Worm (Caenorhabditis elegans): ENCODE data around the gene srg-9.

Gene srg-9

ce11 chrIII:6245728-6246127 lies 10.8 kb downstream of the srg-9 start, which contains the start of gene bcas-2:
Gene bcas-2 (minus strand): TSS chrIII:6245828.
- TF ChIP-seq zfp-2 (tag; optimal IDR thresholded peaks at IDR 0.05): no peak
- TF ChIP-seq set-16 (GFP tag; IDR thresholded peaks at IDR 0.05): no peak
- TF ChIP-seq unc-39 (tag; optimal IDR thresholded peaks at IDR 0.05): no peak
- no peak for TF ChIP-seq ama-1 (optimal IDR thresholded peaks at IDR 0.05)
- TF ChIP-seq duxl-1 (tag; optimal IDR thresholded peaks at IDR 0.05; ENCODE audit: poor library complexity): no peak
- TF ChIP-seq ceh-62 (tag; optimal IDR thresholded peaks at IDR 0.05): no peak
- no peak for TF ChIP-seq F44E2.7 (GFP tag; IDR thresholded peaks at IDR 0.05)
- no peak for TF ChIP-seq aha-1 (tag)
- TF ChIP-seq mdl-1 (tag; optimal IDR thresholded peaks at IDR 0.05): no peak
- no peak for TF ChIP-seq nhr-6 (tag; optimal IDR thresholded peaks at IDR 0.05)

ce11 chrIII:6240528-6240927 lies 16.0 kb downstream of the srg-9 start, which contains the start of gene T12A2.3:
Gene T12A2.3 (plus strand): TSS chrIII:6240828.
- TF ChIP-seq spr-3 (GFP tag; optimal IDR thresholded peaks at IDR 0.05) (no peak), duxl-1 (tag; optimal IDR thresholded peaks at IDR 0.05; ENCODE audit: poor library complexity) (no peak), hlh-11 (tag; optimal IDR thresholded peaks at IDR 0.05) (no peak), nhr-41 (GFP tag; IDR thresholded peaks at IDR 0.05) (no peak), saeg-2 (GFP tag; IDR thresholded peaks at IDR 0.05) (no peak), mxl-3 (GFP tag; optimal IDR thresholded peaks at IDR 0.05) (no peak), dmd-6 (GFP tag; IDR thresholded peaks at IDR 0.05) (no peak), ZK546.5 (tag; optimal IDR thresholded peaks at IDR 0.05) (no peak), ZK337.2 (GFP tag; IDR thresholded peaks at IDR 0.05) (no peak), ceh-44 (GFP tag; IDR thresholded peaks at IDR 0.05) (no peak), F26F4.8 (GFP tag; conservative IDR thresholded peaks at IDR 0.05) (no peak), T20F7.1 (GFP tag; optimal IDR thresholded peaks at IDR 0.05) (no peak), nhr-28 (tag; optimal IDR thresholded peaks at IDR 0.05) (no peak), ztf-7 (tag; optimal IDR thresholded peaks at IDR 0.05) (no peak)

ce11 chrIII:6236649-6237048 lies 19.9 kb downstream of the srg-9 start, which contains the start of gene T12A2.21:
Gene T12A2.21 (minus strand): TSS chrIII:6236749.
- TF ChIP-seq daf-12 (tag; optimal IDR thresholded peaks at IDR 0.05) (no peak), unc-39 (tag; optimal IDR thresholded peaks at IDR 0.05) (no peak), F26F4.8 (GFP tag; conservative IDR thresholded peaks at IDR 0.05) (no peak), unc-62 (GFP tag; optimal IDR thresholded peaks at IDR 0.05 in 1 of 2) (no peak), unc-62 (tag; optimal IDR thresholded peaks at IDR 0.05) (no peak), T20F7.1 (GFP tag; optimal IDR thresholded peaks at IDR 0.05) (no peak), T26A8.4 (GFP tag; IDR thresholded peaks at IDR 0.05) (no peak), R02D3.7 (tag; optimal IDR thresholded peaks at IDR 0.05) (no peak), madf-9 (GFP tag; conservative IDR thresholded peaks at IDR 0.05) (no peak), mdl-1 (tag; optimal IDR thresholded peaks at IDR 0.05) (no peak), rbr-2 (tag; optimal IDR thresholded peaks at IDR 0.05) (no peak), zag-1 (tag; optimal IDR thresholded peaks at IDR 0.05) (no peak), ceh-32 (tag; optimal IDR thresholded peaks at IDR 0.05; ENCODE audit: poor library complexity) (no peak), lin-39 (tag; optimal IDR thresholded peaks at IDR 0.05) (no peak), ceh-44 (GFP tag; IDR thresholded peaks at IDR 0.05) (no peak), ceh-20 (GFP tag; IDR thresholded peaks at IDR 0.05) (no peak), cey-2 (tag; optimal IDR thresholded peaks at IDR 0.05; ENCODE audit: borderline replicate concordance, insufficient read depth) (no peak), snpc-1.2 (GFP tag; IDR thresholded peaks at IDR 0.05) (no peak), D1046.2 (GFP tag; IDR thresholded peaks at IDR 0.05) (no peak), pqm-1 (tag; optimal IDR thresholded peaks at IDR 0.05) (no peak)

ce11 chrIII:6231880-6232279 lies 24.7 kb downstream of the srg-9 start:
- TF ChIP-seq saeg-2 (GFP tag; IDR thresholded peaks at IDR 0.05): no peak
- TF ChIP-seq nhr-77 (tag; optimal IDR thresholded peaks at IDR 0.05): peak; percentile 74
- TF ChIP-seq hlh-30 (tag; optimal IDR thresholded peaks at IDR 0.05; ENCODE audit: insufficient read depth): no peak
- TF ChIP-seq mxl-3 (GFP tag; optimal IDR thresholded peaks at IDR 0.05): peak; percentile 51
- TF ChIP-seq arid-1 (GFP tag; conservative IDR thresholded peaks at IDR 0.05): no peak
- TF ChIP-seq nhr-6 (tag; optimal IDR thresholded peaks at IDR 0.05): no peak
- no peak for TF ChIP-seq dpl-1 (GFP tag; optimal IDR thresholded peaks at IDR 0.05)
- TF ChIP-seq daf-16 (GFP tag; optimal IDR thresholded peaks at IDR 0.05): no peak
- TF ChIP-seq daf-16 (tag; optimal IDR thresholded peaks at IDR 0.05): peak; percentile 80
- TF ChIP-seq pha-4 (GFP tag; IDR thresholded peaks at IDR 0.05): no peak
- peak; percentile 39 for TF ChIP-seq pha-4 (tag; optimal IDR thresholded peaks at IDR 0.05)
- TF ChIP-seq madf-5 (GFP tag; IDR thresholded peaks at IDR 0.05): no peak
- no peak for TF ChIP-seq ceh-28 (tag; optimal IDR thresholded peaks at IDR 0.05)
- TF ChIP-seq php-3 (GFP tag; IDR thresholded peaks at IDR 0.05): peak; percentile 73

Measured in whole organism, L4 larva.